Worm (Caenorhabditis elegans) whole organism, late embryonic: ENCODE measurements around the gene K08H2.2.

ENCODE experiments used
- T23F11.4 ChIP-seq: fragments of 200-800 bp; sonication (Bioruptor generic); optimal IDR thresholded peaks from 2 replicates; lab custom pipeline; 2018; ENCODE audit warnings: mild to moderate bottlenecking, missing genetic modification characterization, missing compliant biosample characterization
- ceh-34 ChIP-seq: sonication (generic microtip); optimal IDR thresholded peaks from 2 replicates; lab custom pipeline; 2016; ENCODE audit warnings: mild to moderate bottlenecking, missing genetic modification characterization, missing compliant biosample characterization
- dve-1 ChIP-seq: sonication (generic microtip); optimal IDR thresholded peaks from 2 replicates; lab custom pipeline; 2017; ENCODE audit warnings: antibody characterized with exemption, mild to moderate bottlenecking, missing genetic modification characterization, missing compliant biosample characterization
- elt-2 ChIP-seq: sonication (generic microtip); optimal IDR thresholded peaks from 2 replicates; lab custom pipeline; 2016; ENCODE audit warnings: missing genetic modification reagents, missing genetic modification characterization, missing compliant biosample characterization
- fkh-10 ChIP-seq: fragments of 150-350 bp; optimal IDR thresholded peaks from 2 replicates; lab custom pipeline; 2014; ENCODE audit warnings: missing biosample characterization, missing genetic modification reagents, missing genetic modification characterization
- hlh-15 ChIP-seq: sonication (generic microtip); optimal IDR thresholded peaks from 2 replicates; lab custom pipeline; 2016; ENCODE audit warnings: missing genetic modification characterization, missing compliant biosample characterization
- lin-11 ChIP-seq: fragments of 200-800 bp; sonication (Bioruptor generic); optimal IDR thresholded peaks from 2 replicates; lab custom pipeline; 2018; ENCODE audit warnings: mild to moderate bottlenecking, missing genetic modification characterization, missing compliant biosample characterization
- mec-3 ChIP-seq: sonication (generic microtip); optimal IDR thresholded peaks from 2 replicates; lab custom pipeline; 2016; ENCODE audit warnings: borderline replicate concordance, missing genetic modification characterization, missing compliant biosample characterization
- nhr-11 ChIP-seq: fragments of 150-350 bp; optimal IDR thresholded peaks from 2 replicates; lab custom pipeline; 2014; ENCODE audit warnings: missing biosample characterization, missing genetic modification characterization
- odd-2 ChIP-seq: sonication (generic microtip); optimal IDR thresholded peaks from 2 replicates; lab custom pipeline; 2017; ENCODE audit warnings: antibody characterized with exemption, mild to moderate bottlenecking, missing genetic modification characterization, missing compliant biosample characterization
- pqm-1 ChIP-seq: sonication (generic microtip); optimal IDR thresholded peaks from 2 replicates; lab custom pipeline; 2016; ENCODE audit warnings: missing genetic modification characterization, missing compliant biosample characterization
- rnt-1 ChIP-seq: sonication (generic microtip); optimal IDR thresholded peaks from 2 replicates; lab custom pipeline; 2016; ENCODE audit warnings: missing genetic modification characterization, missing compliant biosample characterization

ce11 chrX:13209026-13209425, 25.8 kb downstream of the K08H2.2 start:
- TF ChIP-seq nhr-11 (tag; lab: Kevin White, UChicago): no peak
- TF ChIP-seq fkh-10 (GFP tag; lab: Kevin White, UChicago): no peak
- TF ChIP-seq T23F11.4 (GFP tag; lab: Kevin White, UChicago): no peak
- TF ChIP-seq odd-2: no peak
- no peak for TF ChIP-seq elt-2 (tag; lab: Kevin White, UChicago)
- no peak for TF ChIP-seq dve-1 (tag; lab: Kevin White, UChicago)
- no peak for TF ChIP-seq pqm-1 (tag; lab: Kevin White, UChicago)
- TF ChIP-seq ceh-34: no peak
- no peak for TF ChIP-seq hlh-15 (tag; lab: Kevin White, UChicago)
- no peak for TF ChIP-seq rnt-1
- TF ChIP-seq mec-3 (tag; lab: Kevin White, UChicago): no peak
- TF ChIP-seq lin-11: no peak
